Fruit fly (Drosophila melanogaster) whole organism, larva: ENCODE results near the gene CG8578.
"Not testable (repeated sequence)": the region's sequence is repeated elsewhere in the genome, so short reads cannot be mapped to it uniquely, and the experiment has no call there.

Experiments
- noc ChIP-seq: fragments of 200-800 bp; sonication (Bioruptor generic); optimal IDR thresholded peaks from 3 replicates; lab custom pipeline; 2019; ENCODE audit warnings: missing biosample characterization, mild to moderate bottlenecking, missing genetic modification characterization, moderate library complexity

The CG8578 gene

dm6 chrX:15844139-15844538 lies at the start of gene CG8578, which contains the start of gene ArgRS:
Gene CG8578, plus strand, starts transcription at chrX:15844476.
Gene ArgRS, minus strand, starts transcription at chrX:15844145.
- TF ChIP-seq noc = peak; percentile 74

dm6 chrX:15795951-15796443 lies 48.3 kb upstream of the CG8578 start, which contains the start of gene sordd1:
Gene sordd1, minus strand, starts transcription at chrX:15796028.
- TF ChIP-seq noc = not testable (repeated sequence)

- TF ChIP-seq noc = not testable (repeated sequence)
Measured at dm6 chrX:15799085-15799557, 45.2 kb upstream of the CG8578 start, which contains the start of the genes sordd2 and CG15602. Gene sordd2, minus strand, starts transcription at chrX:15799162. Gene CG15602, plus strand, starts transcription at chrX:15799426.

- TF ChIP-seq noc = no peak
Measured at dm6 chrX:15802880-15803650, 41.2 kb upstream of the CG8578 start.

dm6 chrX:15803764-15804563 lies 40.3 kb upstream of the CG8578 start, which contains the start of the genes PGRP-LE and sd:
Gene PGRP-LE, minus strand, starts transcription at chrX:15803880.
Gene sd, plus strand, starts transcription at chrX:15804370.
- no peak for TF ChIP-seq noc

- TF ChIP-seq noc = no peak
Measured at dm6 chrX:15804790-15805189, 39.5 kb upstream of the CG8578 start.

dm6 chrX:15805523-15805922 lies 38.8 kb upstream of the CG8578 start:
- no peak for TF ChIP-seq noc

dm6 chrX:15807915-15808314 lies 36.4 kb upstream of the CG8578 start:
- TF ChIP-seq noc = no peak

dm6 chrX:15809255-15809654 lies 35.0 kb upstream of the CG8578 start, which contains the start of gene CG8509:
Gene CG8509, plus strand, starts transcription at chrX:15809555.
- no peak for TF ChIP-seq noc

dm6 chrX:15811666-15812614 lies 32.3 kb upstream of the CG8578 start:
- peak; percentile 46 for TF ChIP-seq noc

- no peak for TF ChIP-seq noc
Measured at dm6 chrX:15812615-15812995, 31.7 kb upstream of the CG8578 start.

- TF ChIP-seq noc = no peak
Measured at dm6 chrX:15813224-15813623, 31.1 kb upstream of the CG8578 start.

- TF ChIP-seq noc = no peak
Measured at dm6 chrX:15814485-15814884, 29.8 kb upstream of the CG8578 start.

- no peak for TF ChIP-seq noc
Measured at dm6 chrX:15816127-15816526, 28.1 kb upstream of the CG8578 start.

dm6 chrX:15816905-15817304 lies 27.4 kb upstream of the CG8578 start:
- TF ChIP-seq noc = no peak

- no peak for TF ChIP-seq noc
Measured at dm6 chrX:15817823-15818222, 26.5 kb upstream of the CG8578 start.
